Fruit fly (Drosophila melanogaster) whole organism, pupa: ENCODE measurements around the gene CG32201.

ENCODE experiments used
- CG10348 ChIP-seq: fragments of 200-800 bp; sonication (Bioruptor generic); IDR thresholded peaks from 2 replicates; pipeline ENCODE4 v1.3.6; 2022; ENCODE audit warnings: missing biosample characterization, missing genetic modification characterization
- CG12605 ChIP-seq: fragments of 200-800 bp; sonication (Bioruptor generic); IDR thresholded peaks from 2 replicates; pipeline ENCODE4 v1.3.6; 2022; ENCODE audit warnings: missing biosample characterization, missing genetic modification characterization
- CG15710 ChIP-seq: fragments of 200-800 bp; sonication (Bioruptor generic); optimal IDR thresholded peaks from 2 replicates; lab custom pipeline; 2018; ENCODE audit warnings: missing biosample characterization, mild to moderate bottlenecking, missing genetic modification characterization, moderate library complexity
- EcR ChIP-seq: fragments of 200-800 bp; sonication (Bioruptor generic); optimal IDR thresholded peaks from 3 replicates; lab custom pipeline; 2019; ENCODE audit warnings: missing biosample characterization, missing genetic modification characterization, mild to moderate bottlenecking, moderate library complexity, missing genetic modification reagents
- Pif1A ChIP-seq: fragments of 200-800 bp; sonication (Bioruptor generic); optimal IDR thresholded peaks from 3 replicates; lab custom pipeline; 2016; ENCODE audit warnings: missing biosample characterization, missing genetic modification characterization
- Snoo ChIP-seq: fragments of 200-800 bp; sonication (Bioruptor generic); optimal IDR thresholded peaks from 3 replicates; lab custom pipeline; 2017; ENCODE audit warnings: missing biosample characterization, mild to moderate bottlenecking, missing genetic modification characterization, inconsistent platforms
- fd96Ca ChIP-seq: fragments of 200-800 bp; sonication (Bioruptor generic); IDR thresholded peaks from 3 replicates; pipeline ENCODE4 v1.3.6; 2022; ENCODE audit warnings: missing biosample characterization, missing genetic modification characterization
- gl ChIP-seq: fragments of 200-800 bp; sonication (Bioruptor generic); optimal IDR thresholded peaks from 2 replicates; lab custom pipeline; 2018; ENCODE audit warnings: missing biosample characterization, mild to moderate bottlenecking, missing genetic modification characterization

DNA sequence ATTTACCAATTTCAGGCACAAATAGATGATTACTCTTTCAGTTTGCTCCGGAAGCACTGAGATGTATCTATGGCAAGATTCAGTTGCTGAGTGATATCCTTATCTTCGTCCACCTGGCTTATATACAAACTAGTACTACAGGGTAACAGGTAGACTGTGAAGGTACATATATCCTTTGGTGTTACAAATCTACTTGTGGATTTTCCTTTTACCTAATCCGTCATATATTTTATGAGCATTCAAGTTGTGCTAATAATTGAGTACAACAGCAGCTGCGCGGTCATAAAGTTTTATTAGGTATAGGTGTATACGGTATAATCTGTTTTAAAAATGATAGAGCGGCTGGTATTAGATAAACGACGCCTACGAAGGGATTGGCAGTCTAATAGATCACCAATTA, 15.7 kb upstream of the CG32201 start, which contains the start of gene term:
- no peak for TF ChIP-seq EcR (GFP tag; lab: Kevin White, UChicago)
- TF ChIP-seq CG10348 = no peak
- TF ChIP-seq CG12605 (GFP tag; lab: Robert Waterston, UW) = no peak
- no peak for TF ChIP-seq gl (tag; lab: Kevin White, UChicago)
- no peak for TF ChIP-seq CG15710 (tag; lab: Kevin White, UChicago)
- TF ChIP-seq Pif1A (GFP tag; lab: Kevin White, UChicago) = no peak
- no peak for TF ChIP-seq Snoo (tag; lab: Kevin White, UChicago)
- TF ChIP-seq fd96Ca (GFP tag; lab: Robert Waterston, UW) = no peak
